Worm (Caenorhabditis elegans) whole organism, L3 larva: Measurements from ENCODE around the gene D1086.3.

Source experiments
- ama-1 ChIP-seq: fragments of 150-350 bp; optimal IDR thresholded peaks from 2 replicates; lab custom pipeline; 2018
- egl-5 ChIP-seq: fragments of 150-350 bp; optimal IDR thresholded peaks from 2 replicates; lab custom pipeline; 2017; ENCODE audit warnings: missing biosample characterization, missing genetic modification reagents, missing genetic modification characterization, inconsistent platforms

DNA sequence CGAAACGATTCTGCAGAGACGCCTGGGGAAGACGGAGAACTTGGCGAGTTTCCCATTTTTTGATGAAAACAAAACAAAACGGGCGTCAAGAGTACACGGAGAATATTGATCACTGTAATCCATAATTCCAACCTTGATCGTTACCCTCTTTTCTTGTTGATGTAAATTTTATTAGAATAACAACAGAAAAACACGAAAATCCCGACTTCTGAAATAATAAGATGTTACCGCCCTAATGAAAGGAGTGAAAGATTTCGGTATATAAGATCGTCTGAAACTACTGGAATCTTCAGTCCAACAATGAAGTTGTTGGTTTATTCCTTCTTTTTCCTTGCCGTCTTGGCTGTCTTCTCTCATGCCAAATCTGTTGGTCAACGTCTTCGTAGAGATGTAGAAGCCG, 11.4 kb downstream of the D1086.3 start, which contains the start of gene D1086.9:
- TF ChIP-seq ama-1 (lab: Kevin White, UChicago) (no peak), egl-5 (tag; lab: Kevin White, UChicago) (no peak)
